Fruit fly (Drosophila melanogaster): ENCODE results near the gene CG10761.

dm6 chrX:8157294-8157693 lies 5.3 kb downstream of the CG10761 start, which contains the start of the genes Traf6 and GIIIspla2:
- TF ChIP-seq CG8478 (optimal IDR thresholded peaks at IDR 0.05) = no peak
- TF ChIP-seq CTCF (optimal IDR thresholded peaks at IDR 0.05) = no peak
